Fruit fly (Drosophila melanogaster): ENCODE data around the gene nyo.

The nyo gene

dm6 chr3R:31588374-31588773, 45.5 kb downstream of the nyo start, which contains the start of gene CG1635 (continued):
- peak; percentile 82 for TF ChIP-seq pfk (GFP tag; optimal IDR thresholded peaks at IDR 0.05)
- TF ChIP-seq bab2 (GFP tag; optimal IDR thresholded peaks at IDR 0.05), result peak; percentile 91
- TF ChIP-seq CG4730 (GFP tag; IDR thresholded peaks at IDR 0.05), result peak; percentile 99
- peak; percentile 99 for TF ChIP-seq Dbx (GFP tag; IDR thresholded peaks at IDR 0.05)
- peak; percentile 90 for TF ChIP-seq ab (GFP tag; optimal IDR thresholded peaks at IDR 0.05)
- TF ChIP-seq CG10147 (GFP tag; optimal IDR thresholded peaks at IDR 0.05), result peak; percentile 100
- peak; percentile 99 for TF ChIP-seq CG1233 (GFP tag; optimal IDR thresholded peaks at IDR 0.05)
- peak; percentile 90 for TF ChIP-seq CG10321 (GFP tag; IDR thresholded peaks at IDR 0.05)
- TF ChIP-seq Myb (GFP tag; optimal IDR thresholded peaks at IDR 0.05), result peak; percentile 90
- peak; percentile 97 for TF ChIP-seq gt (GFP tag; IDR thresholded peaks at IDR 0.05)
- peak; percentile 98 for TF ChIP-seq CG12155 (GFP tag; optimal IDR thresholded peaks at IDR 0.05)
- peak; percentile 86 for TF ChIP-seq CG15073 (GFP tag; optimal IDR thresholded peaks at IDR 0.05)
- TF ChIP-seq H15 (GFP tag; IDR thresholded peaks at IDR 0.05), result peak; percentile 99
- peak; percentile 99 for TF ChIP-seq tgo (GFP tag; IDR thresholded peaks at IDR 0.05)
- TF ChIP-seq CrebB (tag; optimal IDR thresholded peaks at IDR 0.05), result peak; percentile 99
- TF ChIP-seq Bgb (GFP tag; IDR thresholded peaks at IDR 0.05; ENCODE audit: partially characterized antibody), result peak; percentile 63; the same call in 1 of the 2 replicates
- TF ChIP-seq CG10431 (GFP tag; optimal IDR thresholded peaks at IDR 0.05), result peak; percentile 98
- peak; percentile 99 for TF ChIP-seq Aef1 (GFP tag; IDR thresholded peaks at IDR 0.05)
- no peak for TF ChIP-seq sc (optimal IDR thresholded peaks at IDR 0.05)
- peak; percentile 99 for TF ChIP-seq sc (GFP tag; optimal IDR thresholded peaks at IDR 0.05)
- peak; percentile 97 for TF ChIP-seq lbe (GFP tag; optimal IDR thresholded peaks at IDR 0.05)
- TF ChIP-seq ap (GFP tag; IDR thresholded peaks at IDR 0.05), result peak; percentile 99
- peak; percentile 99 for TF ChIP-seq YL-1 (GFP tag; optimal IDR thresholded peaks at IDR 0.05)
- no peak for TF ChIP-seq chinmo (GFP tag; IDR thresholded peaks at IDR 0.05; ENCODE audit: partially characterized antibody)
- TF ChIP-seq lmd (GFP tag; IDR thresholded peaks at IDR 0.05), result peak; percentile 99
- TF ChIP-seq CG8089 (GFP tag; optimal IDR thresholded peaks at IDR 0.05), result peak; percentile 97
- TF ChIP-seq gro (GFP tag; optimal IDR thresholded peaks at IDR 0.05), result peak; percentile 99
- TF ChIP-seq al (GFP tag; IDR thresholded peaks at IDR 0.05), result peak; percentile 99
- TF ChIP-seq vnd (GFP tag; IDR thresholded peaks at IDR 0.05; ENCODE audit: partially characterized antibody), result peak; percentile 70
- peak; percentile 97 for TF ChIP-seq CG10462 (GFP tag; optimal IDR thresholded peaks at IDR 0.05)
- peak; percentile 99 for TF ChIP-seq Sox100B (GFP tag; optimal IDR thresholded peaks at IDR 0.05)
- no peak for TF ChIP-seq yki (optimal IDR thresholded peaks at IDR 0.05)
- peak; percentile 91 for TF ChIP-seq pros (GFP tag; optimal IDR thresholded peaks at IDR 0.05)
- TF ChIP-seq CG2889 (GFP tag; IDR thresholded peaks at IDR 0.05), result peak; percentile 98
- peak; percentile 95 for TF ChIP-seq CG4282 (GFP tag; optimal IDR thresholded peaks at IDR 0.05)
- TF ChIP-seq Atf-2 (GFP tag; optimal IDR thresholded peaks at IDR 0.05), result peak; percentile 97
- TF ChIP-seq Optix (GFP tag; IDR thresholded peaks at IDR 0.05), result peak; percentile 96
- TF ChIP-seq Adf1 (GFP tag; IDR thresholded peaks at IDR 0.05), result peak; percentile 92
- TF ChIP-seq tap (tag; optimal IDR thresholded peaks at IDR 0.05), result peak; percentile 100
- peak; percentile 97 for TF ChIP-seq da (GFP tag; optimal IDR thresholded peaks at IDR 0.05)
- TF ChIP-seq CG12659 (GFP tag; optimal IDR thresholded peaks at IDR 0.05), result peak; percentile 100
- peak; percentile 96 for TF ChIP-seq slou (GFP tag; optimal IDR thresholded peaks at IDR 0.05)
- peak; percentile 99 for TF ChIP-seq CG33557 (GFP tag; optimal IDR thresholded peaks at IDR 0.05)
- peak; percentile 98 for TF ChIP-seq CG17612 (GFP tag; IDR thresholded peaks at IDR 0.05)
- peak; percentile 100 for TF ChIP-seq dysf (GFP tag; IDR thresholded peaks at IDR 0.05)
- TF ChIP-seq CG14014 (GFP tag; IDR thresholded peaks at IDR 0.05), result peak; percentile 100
- TF ChIP-seq ken (GFP tag; IDR thresholded peaks at IDR 0.05), result peak; percentile 99
- peak; percentile 99 for TF ChIP-seq dimm (GFP tag; IDR thresholded peaks at IDR 0.05)
- no peak for TF ChIP-seq HLHmδ (GFP tag; optimal IDR thresholded peaks at IDR 0.05)
- peak; percentile 99 for TF ChIP-seq CG4707 (GFP tag; optimal IDR thresholded peaks at IDR 0.05)
- TF ChIP-seq z (GFP tag; IDR thresholded peaks at IDR 0.05), result peak; percentile 82
- TF ChIP-seq Elba2 (GFP tag; optimal IDR thresholded peaks at IDR 0.05), result peak; percentile 91
- TF ChIP-seq CG17385 (GFP tag; optimal IDR thresholded peaks at IDR 0.05), result peak; percentile 100

All from whole organism, embryonic.